Worm (Caenorhabditis elegans) whole organism, early embryonic: ENCODE measurements around the gene hmg-4.

Source experiments
- B0310.2 ChIP-seq: sonication (generic microtip); optimal IDR thresholded peaks from 2 replicates; lab custom pipeline; 2016; ENCODE audit warnings: mild to moderate bottlenecking, missing genetic modification characterization, missing compliant biosample characterization
- aly-1 ChIP-seq: sonication (generic microtip); optimal IDR thresholded peaks from 2 replicates; lab custom pipeline; 2016; ENCODE audit warnings: missing genetic modification characterization, missing compliant biosample characterization
- ama-1 ChIP-seq: fragments of 150-350 bp; optimal IDR thresholded peaks from 2 replicates; lab custom pipeline; 2014
- flt-1 ChIP-seq: fragments of 200-800 bp; sonication (Bioruptor generic); IDR thresholded peaks from 2 replicates; pipeline ENCODE4 v1.3.6; 2022; ENCODE audit warnings: missing genetic modification characterization, missing compliant biosample characterization
- hmg-4 ChIP-seq: fragments of 200-800 bp; sonication (Bioruptor generic); optimal IDR thresholded peaks from 2 replicates; lab custom pipeline; 2018; ENCODE audit warnings: mild to moderate bottlenecking, missing genetic modification characterization, missing compliant biosample characterization
- hnd-1 ChIP-seq: sonication (generic microtip); optimal IDR thresholded peaks from 2 replicates; lab custom pipeline; 2016; ENCODE audit warnings: missing genetic modification characterization, missing compliant biosample characterization
- tbx-11 ChIP-seq: fragments of 200-800 bp; sonication (Bioruptor generic); IDR thresholded peaks from 2 replicates; pipeline ENCODE4 v1.3.6; 2022; ENCODE audit warnings: missing genetic modification characterization, missing compliant biosample characterization

Gene hmg-4

DNA sequence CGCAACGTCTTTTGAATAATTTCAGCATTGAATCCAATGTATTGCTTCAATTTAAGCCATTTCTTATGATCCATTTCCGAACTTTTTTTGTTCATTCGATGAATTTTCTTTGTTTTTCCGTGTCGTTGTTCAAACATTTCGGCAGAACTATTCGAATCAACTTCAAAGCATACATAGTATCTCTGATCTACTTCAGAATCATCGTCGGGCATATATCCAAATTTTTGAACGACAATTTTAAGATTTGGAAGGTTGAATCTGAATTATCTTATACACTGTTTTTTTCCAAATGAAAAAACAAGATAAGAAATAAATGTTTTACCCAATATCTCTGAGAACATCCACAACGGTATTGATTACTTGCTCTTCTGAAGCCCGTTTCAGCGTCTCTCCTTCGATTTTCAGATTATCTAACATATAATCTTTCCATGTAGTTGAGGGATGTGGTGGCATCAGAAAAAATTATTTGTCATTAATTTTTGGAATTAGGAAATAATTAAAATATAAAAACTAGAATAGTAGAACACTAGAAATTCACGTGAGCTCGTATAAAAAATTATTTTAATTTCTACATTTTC is 52.2 kb downstream of the hmg-4 start, which contains the start of gene lab-2:
TSS of gene lab-2 (minus strand) at position 453 of the 578 bp plus-strand sequence.
- TF ChIP-seq hnd-1 (no peak), hmg-4 (GFP tag; lab: Kevin White, UChicago) (no peak), B0310.2 (tag; lab: Kevin White, UChicago) (no peak), flt-1 (no peak), aly-1 (tag; lab: Kevin White, UChicago) (no peak), tbx-11 (GFP tag; lab: Robert Waterston, UW) (no peak), ama-1 (lab: Kevin White, UChicago) (no peak)
